Fruit fly (Drosophila melanogaster) whole organism, embryonic: ENCODE results near the gene Prx1.
A peak's percentile ranks its signal among the peaks of the same experiment; 100 is the strongest.

Source experiments
- Adf1 ChIP-seq: fragments of 200-800 bp; sonication (Bioruptor generic); IDR thresholded peaks from 2 replicates; pipeline ENCODE4 v1.3.6; 2022; ENCODE audit warnings: missing biosample characterization, missing genetic modification characterization
- BtbVII ChIP-seq: fragments of 200-800 bp; sonication (Bioruptor generic); optimal IDR thresholded peaks from 3 replicates; lab custom pipeline; 2017; ENCODE audit warnings: missing biosample characterization, mild to moderate bottlenecking, missing genetic modification characterization
- CG10267 ChIP-seq: fragments of 200-800 bp; sonication (Bioruptor generic); optimal IDR thresholded peaks from 2 replicates; lab custom pipeline; 2018; ENCODE audit warnings: missing biosample characterization, mild to moderate bottlenecking, missing genetic modification characterization, moderate library complexity
- CG10462 ChIP-seq: fragments of 200-800 bp; sonication (Bioruptor generic); optimal IDR thresholded peaks from 2 replicates; lab custom pipeline; 2016; ENCODE audit warnings: missing biosample characterization, missing genetic modification characterization
- CG11560 ChIP-seq: fragments of 200-800 bp; sonication (Bioruptor generic); IDR thresholded peaks from 3 replicates; pipeline ENCODE4 v1.3.6; 2022; ENCODE audit warnings: missing biosample characterization, missing genetic modification characterization
- CG13123 ChIP-seq: fragments of 200-800 bp; sonication (Bioruptor generic); optimal IDR thresholded peaks from 2 replicates; lab custom pipeline; 2016; ENCODE audit warnings: missing biosample characterization, missing genetic modification characterization
- CG13287 ChIP-seq: fragments of 200-800 bp; sonication (Bioruptor generic); IDR thresholded peaks from 2 replicates; pipeline ENCODE4 v1.3.6; 2022; ENCODE audit warnings: missing biosample characterization, missing genetic modification characterization; ENCODE audit not compliant: partially characterized antibody
- CG13624 ChIP-seq: fragments of 200-800 bp; sonication (Bioruptor generic); optimal IDR thresholded peaks from 2 replicates; lab custom pipeline; 2016; ENCODE audit warnings: missing biosample characterization, missing genetic modification characterization
- CG1529 ChIP-seq: fragments of 200-800 bp; sonication (Bioruptor generic); optimal IDR thresholded peaks from 3 replicates; lab custom pipeline; 2018; ENCODE audit warnings: missing biosample characterization, missing genetic modification characterization
- CG15479 ChIP-seq: fragments of 200-800 bp; sonication (Bioruptor generic); optimal IDR thresholded peaks from 3 replicates; lab custom pipeline; 2019; ENCODE audit warnings: missing biosample characterization, mild to moderate bottlenecking, missing genetic modification characterization, moderate library complexity
- CG16815 ChIP-seq: fragments of 200-800 bp; sonication (Bioruptor generic); optimal IDR thresholded peaks from 3 replicates; lab custom pipeline; 2017; ENCODE audit warnings: missing biosample characterization, mild to moderate bottlenecking, missing genetic modification characterization
- CG17568 ChIP-seq: fragments of 200-800 bp; sonication (Bioruptor generic); optimal IDR thresholded peaks from 2 replicates; lab custom pipeline; 2018; ENCODE audit warnings: missing biosample characterization, mild to moderate bottlenecking, missing genetic modification characterization, moderate library complexity
- CG30431 ChIP-seq: fragments of 200-800 bp; sonication (Bioruptor generic); optimal IDR thresholded peaks from 2 replicates; lab custom pipeline; 2017; ENCODE audit warnings: missing biosample characterization, missing genetic modification characterization
- CG32767 ChIP-seq: fragments of 200-800 bp; sonication (Bioruptor generic); IDR thresholded peaks from 2 replicates; pipeline ENCODE4 v1.3.6; 2022; ENCODE audit warnings: missing biosample characterization, missing genetic modification characterization
- CG32772 ChIP-seq: fragments of 200-800 bp; sonication (Bioruptor generic); IDR thresholded peaks from 2 replicates; pipeline ENCODE4 v1.3.6; 2022; ENCODE audit warnings: missing biosample characterization, missing genetic modification characterization
- CG3407 ChIP-seq: fragments of 200-800 bp; sonication (Bioruptor generic); optimal IDR thresholded peaks from 2 replicates; lab custom pipeline; 2018; ENCODE audit warnings: missing biosample characterization, mild to moderate bottlenecking, missing genetic modification characterization
- CG34422 ChIP-seq: fragments of 200-800 bp; sonication (Bioruptor generic); IDR thresholded peaks from 3 replicates; pipeline ENCODE4 v1.3.6; 2022; ENCODE audit warnings: missing biosample characterization, missing genetic modification characterization
- CG6683 ChIP-seq: fragments of 200-800 bp; sonication (Bioruptor generic); optimal IDR thresholded peaks from 2 replicates; lab custom pipeline; 2017; ENCODE audit warnings: missing biosample characterization, mild to moderate bottlenecking, missing genetic modification characterization, missing genetic modification reagents
- CG7745 ChIP-seq: fragments of 200-800 bp; sonication (Bioruptor generic); optimal IDR thresholded peaks from 2 replicates; lab custom pipeline; 2018; ENCODE audit warnings: missing biosample characterization, mild to moderate bottlenecking, missing genetic modification characterization, moderate library complexity
- CG8388 ChIP-seq: fragments of 200-800 bp; sonication (Bioruptor generic); optimal IDR thresholded peaks from 2 replicates; lab custom pipeline; 2019; ENCODE audit warnings: missing biosample characterization, mild to moderate bottlenecking, missing genetic modification characterization, moderate library complexity
- Camta ChIP-seq: fragments of 200-800 bp; sonication (Bioruptor generic); optimal IDR thresholded peaks from 2 replicates; lab custom pipeline; 2016; ENCODE audit warnings: missing biosample characterization, missing genetic modification characterization
- HLH3B ChIP-seq: fragments of 200-800 bp; sonication (Bioruptor generic); IDR thresholded peaks from 2 replicates; pipeline ENCODE4 v1.3.6; 2022; ENCODE audit warnings: missing biosample characterization, missing genetic modification characterization
- Hr39 ChIP-seq: fragments of >200 bp; optimal IDR thresholded peaks from 2 replicates; lab custom pipeline; 2017
- Hr51 ChIP-seq, 2 experiments: fragments of 200-800 bp; sonication (Bioruptor generic); optimal IDR thresholded peaks; 2 replicates in 1 of 2; 3 replicates in 1 of 2; lab custom pipeline; 2016 to 2018; ENCODE audit warnings: missing biosample characterization in 2 of 2, missing genetic modification characterization in 2 of 2, mild to moderate bottlenecking in 1 of 2, moderate library complexity in 1 of 2
- Oli ChIP-seq: fragments of 200-800 bp; sonication (Bioruptor generic); optimal IDR thresholded peaks from 2 replicates; lab custom pipeline; 2018; ENCODE audit warnings: missing biosample characterization, mild to moderate bottlenecking, missing genetic modification characterization, moderate library complexity
- Sox100B ChIP-seq: fragments of 200-800 bp; sonication (Bioruptor generic); optimal IDR thresholded peaks from 3 replicates; lab custom pipeline; 2018; ENCODE audit warnings: missing biosample characterization, mild to moderate bottlenecking, missing genetic modification characterization
- Sry-β ChIP-seq: fragments of 200-800 bp; sonication (Bioruptor generic); optimal IDR thresholded peaks from 2 replicates; lab custom pipeline; 2018; ENCODE audit warnings: missing biosample characterization, mild to moderate bottlenecking, missing genetic modification characterization, moderate library complexity
- Tbp ChIP-seq: fragments of >200 bp; optimal IDR thresholded peaks from 2 replicates; lab custom pipeline; 2018; ENCODE audit warnings: missing biosample characterization, missing genetic modification characterization
- ap ChIP-seq: fragments of 200-800 bp; sonication (Bioruptor generic); IDR thresholded peaks from 2 replicates; pipeline ENCODE4 v1.3.6; 2022; ENCODE audit warnings: missing biosample characterization, missing genetic modification characterization
- bcd ChIP-seq: fragments of 200-800 bp; sonication (Bioruptor generic); optimal IDR thresholded peaks from 2 replicates; lab custom pipeline; 2017; ENCODE audit warnings: missing biosample characterization, mild to moderate bottlenecking, missing genetic modification characterization
- chm ChIP-seq: fragments of 200-800 bp; sonication (Bioruptor generic); IDR thresholded peaks from 2 replicates; pipeline ENCODE4 v1.3.6; 2022; ENCODE audit warnings: missing biosample characterization, missing genetic modification characterization
- emc ChIP-seq: fragments of 200-800 bp; sonication (Bioruptor generic); optimal IDR thresholded peaks from 2 replicates; lab custom pipeline; 2016; ENCODE audit warnings: missing biosample characterization, missing genetic modification characterization
- exex ChIP-seq: fragments of 200-800 bp; sonication (Bioruptor generic); optimal IDR thresholded peaks from 4 replicates; lab custom pipeline; 2018; ENCODE audit warnings: missing biosample characterization, mild to moderate bottlenecking, missing genetic modification characterization, moderate library complexity
- h ChIP-seq: fragments of >200 bp; optimal IDR thresholded peaks from 2 replicates; lab custom pipeline; 2017
- her ChIP-seq: fragments of 200-800 bp; sonication (Bioruptor generic); optimal IDR thresholded peaks from 2 replicates; lab custom pipeline; 2016; ENCODE audit warnings: missing biosample characterization, missing genetic modification characterization
- lab ChIP-seq: fragments of 200-800 bp; sonication (Bioruptor generic); optimal IDR thresholded peaks from 3 replicates; lab custom pipeline; 2017; ENCODE audit warnings: missing biosample characterization, missing genetic modification characterization, mild to moderate bottlenecking, moderate library complexity, missing genetic modification reagents
- lola ChIP-seq, 3 experiments: fragments of >200 bp in 2 of 3; fragments of 200-800 bp in 1 of 3; sonication (Bioruptor generic) in 1 of 3; optimal IDR thresholded peaks; 2 replicates each; lab custom pipeline; 2017 to 2019; ENCODE audit warnings: missing biosample characterization in 3 of 3, missing genetic modification characterization in 3 of 3, mild to moderate bottlenecking in 1 of 3, moderate library complexity in 1 of 3
- maf-S ChIP-seq: fragments of 200-800 bp; sonication (Bioruptor generic); optimal IDR thresholded peaks from 2 replicates; lab custom pipeline; 2016; ENCODE audit warnings: missing biosample characterization, missing genetic modification characterization
- nerfin-2 ChIP-seq: fragments of 200-800 bp; sonication (Bioruptor generic); IDR thresholded peaks from 2 replicates; pipeline ENCODE4 v1.3.6; 2022; ENCODE audit warnings: missing biosample characterization, missing genetic modification characterization; ENCODE audit not compliant: partially characterized antibody
- oc ChIP-seq: fragments of 200-800 bp; sonication (Bioruptor generic); optimal IDR thresholded peaks from 2 replicates; lab custom pipeline; 2018; ENCODE audit warnings: missing biosample characterization, mild to moderate bottlenecking, missing genetic modification characterization, moderate library complexity
- onecut ChIP-seq: fragments of 200-800 bp; sonication (Bioruptor generic); IDR thresholded peaks from 2 replicates; pipeline ENCODE4 v1.3.6; 2022; ENCODE audit warnings: missing biosample characterization, missing genetic modification characterization
- phol ChIP-seq: fragments of 200-800 bp; sonication (Bioruptor generic); optimal IDR thresholded peaks from 3 replicates; lab custom pipeline; 2018; ENCODE audit warnings: missing biosample characterization, mild to moderate bottlenecking, missing genetic modification characterization, moderate library complexity
- run ChIP-seq: fragments of 200-800 bp; sonication (Bioruptor generic); optimal IDR thresholded peaks from 3 replicates; lab custom pipeline; 2018; ENCODE audit warnings: missing biosample characterization, mild to moderate bottlenecking, missing genetic modification characterization
- scrt ChIP-seq: fragments of 200-800 bp; sonication (Bioruptor generic); optimal IDR thresholded peaks from 2 replicates; lab custom pipeline; 2018; ENCODE audit warnings: missing biosample characterization, mild to moderate bottlenecking, missing genetic modification characterization, moderate library complexity
- tio ChIP-seq: fragments of 200-800 bp; sonication (Bioruptor generic); optimal IDR thresholded peaks from 2 replicates; lab custom pipeline; 2017; ENCODE audit warnings: missing biosample characterization, missing genetic modification characterization, inconsistent platforms
- tll ChIP-seq, 2 experiments: fragments of 200-800 bp in 1 of 2; fragments of >200 bp in 1 of 2; sonication (Bioruptor generic) in 1 of 2; optimal IDR thresholded peaks; 2 replicates each; lab custom pipeline; 2017 to 2019; ENCODE audit warnings: missing biosample characterization in 2 of 2, missing genetic modification characterization in 2 of 2, mild to moderate bottlenecking in 1 of 2, moderate library complexity in 1 of 2
- tup ChIP-seq: fragments of 200-800 bp; sonication (Bioruptor generic); optimal IDR thresholded peaks from 2 replicates; lab custom pipeline; 2016; ENCODE audit warnings: missing biosample characterization, mild to moderate bottlenecking, missing genetic modification characterization, moderate library complexity
- twi ChIP-seq: fragments of 200-800 bp; optimal IDR thresholded peaks from 2 replicates; lab custom pipeline; 2019; ENCODE audit warnings: missing biosample characterization, mild to moderate bottlenecking, missing genetic modification characterization, moderate library complexity
- wdn ChIP-seq: fragments of 200-800 bp; sonication (Bioruptor generic); IDR thresholded peaks from 2 replicates; pipeline ENCODE4 v1.3.6; 2022; ENCODE audit warnings: missing biosample characterization, missing genetic modification characterization
- z ChIP-seq: fragments of 200-800 bp; sonication (Bioruptor generic); IDR thresholded peaks from 3 replicates; pipeline ENCODE4 v1.3.6; 2022; ENCODE audit warnings: missing biosample characterization, missing genetic modification characterization

Prx1 gene

DNA sequence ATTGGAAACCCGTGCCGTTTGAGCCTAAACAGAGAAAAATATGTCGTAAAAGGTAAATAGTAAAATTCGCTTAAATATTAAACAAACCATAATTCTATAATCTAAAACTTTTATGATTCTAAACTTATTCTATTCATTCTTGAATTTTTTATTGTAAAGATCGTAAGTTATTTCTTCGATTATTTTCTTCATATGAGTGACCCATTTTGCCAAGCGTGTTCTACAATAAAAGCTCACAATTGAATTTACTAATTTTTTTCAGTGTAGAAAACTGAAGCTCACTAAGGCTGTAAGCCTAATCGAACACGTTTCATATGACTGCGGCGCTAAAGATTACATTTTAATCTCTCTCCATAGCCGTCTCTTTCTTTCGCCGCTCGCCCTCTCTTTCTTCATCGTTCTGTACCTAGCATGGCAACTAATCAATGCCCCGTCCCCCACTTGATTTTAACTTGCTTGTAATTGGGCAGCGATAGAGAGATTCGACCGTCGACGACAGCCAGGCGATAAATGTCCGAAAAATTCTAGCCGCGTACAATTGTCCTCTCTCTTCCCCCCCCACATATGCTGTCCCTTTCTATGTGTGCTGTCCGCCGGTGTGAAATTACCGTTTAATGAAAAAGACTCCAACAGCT lies 35.8 kb upstream of the Prx1 start (continued):
- TF ChIP-seq CG16815, result no peak
- TF ChIP-seq wdn (GFP tag; lab: Robert Waterston, UW), result no peak
- peak; percentile 6 for TF ChIP-seq Sox100B (GFP tag; lab: Kevin White, UChicago)
- TF ChIP-seq twi (tag; lab: Kevin White, UChicago), result no peak
- no peak for TF ChIP-seq CG8388 (GFP tag; lab: Kevin White, UChicago)
- no peak for TF ChIP-seq CG13624 (GFP tag; lab: Kevin White, UChicago)
- no peak for TF ChIP-seq emc
- peak; percentile 33 for TF ChIP-seq Oli (tag; lab: Kevin White, UChicago)
- TF ChIP-seq CG15479 (GFP tag; lab: Kevin White, UChicago), result no peak
- no peak for TF ChIP-seq CG3407 (GFP tag; lab: Kevin White, UChicago)
- no peak for TF ChIP-seq CG11560
- no peak for TF ChIP-seq nerfin-2 (GFP tag; lab: Robert Waterston, UW)
- no peak for TF ChIP-seq CG17568
- peak; percentile 4 for TF ChIP-seq bcd (GFP tag; lab: Kevin White, UChicago)
- TF ChIP-seq CG10462, result no peak
- TF ChIP-seq tll (GFP tag; optimal IDR thresholded peaks at IDR 0.05; lab: Kevin White, UChicago), result no peak
- TF ChIP-seq Hr39 (lab: Kevin White, UChicago), result no peak
- peak in 1 of 2 experiments; percentile 22 for TF ChIP-seq Hr51 (GFP tag; optimal IDR thresholded peaks at IDR 0.05; lab: Kevin White, UChicago)
- no peak for TF ChIP-seq lola (GFP tag; optimal IDR thresholded peaks at IDR 0.05; lab: Kevin White, UChicago)
- no peak for TF ChIP-seq h (lab: Kevin White, UChicago)
- no peak for TF ChIP-seq BtbVII (GFP tag; lab: Kevin White, UChicago)
- TF ChIP-seq Camta, result no peak
- no peak for TF ChIP-seq oc (tag; lab: Kevin White, UChicago)
- no peak for TF ChIP-seq CG7745 (tag; lab: Kevin White, UChicago)
- TF ChIP-seq exex (tag; lab: Kevin White, UChicago), result peak; percentile 32
- TF ChIP-seq ap (GFP tag; lab: Robert Waterston, UW), result no peak
- TF ChIP-seq CG13123, result no peak
- TF ChIP-seq maf-S (GFP tag; lab: Kevin White, UChicago), result no peak
- TF ChIP-seq tup, result no peak
- TF ChIP-seq CG1529, result no peak
- no peak for TF ChIP-seq chm (GFP tag; lab: Robert Waterston, UW)
- peak; percentile 33 for TF ChIP-seq lab (GFP tag; lab: Kevin White, UChicago)
- no peak for TF ChIP-seq Sry-β (GFP tag; lab: Kevin White, UChicago)
- no peak for TF ChIP-seq CG34422 (GFP tag; lab: Robert Waterston, UW)
- TF ChIP-seq tio (GFP tag; lab: Kevin White, UChicago), result no peak
- TF ChIP-seq Tbp (GFP tag; lab: Kevin White, UChicago), result no peak
- TF ChIP-seq CG13287, result no peak
- TF ChIP-seq CG32772 (GFP tag; lab: Robert Waterston, UW), result no peak
- TF ChIP-seq CG32767 (GFP tag; lab: Robert Waterston, UW), result no peak
- TF ChIP-seq CG10267, result peak; percentile 14
- no peak for TF ChIP-seq CG6683 (GFP tag; lab: Kevin White, UChicago)
- TF ChIP-seq her (GFP tag; lab: Kevin White, UChicago), result no peak
- no peak for TF ChIP-seq HLH3B (GFP tag; lab: Robert Waterston, UW)
- TF ChIP-seq onecut (GFP tag; lab: Robert Waterston, UW), result no peak
- TF ChIP-seq CG30431 (GFP tag; lab: Kevin White, UChicago), result no peak
- no peak for TF ChIP-seq z (GFP tag; lab: Robert Waterston, UW)
- no peak for TF ChIP-seq scrt (GFP tag; lab: Kevin White, UChicago)
- no peak for TF ChIP-seq Adf1
- no peak for TF ChIP-seq run (tag; lab: Kevin White, UChicago)
- peak; percentile 30 for TF ChIP-seq phol
